Fruit fly (Drosophila melanogaster): Measurements from ENCODE around the gene Ulp1.

The Ulp1 gene

dm6 chrX:19166152-19166935, 41.6 kb downstream of the Ulp1 start (continued):
- TF ChIP-seq CG3281 (GFP tag; optimal IDR thresholded peaks at IDR 0.05) (peak; percentile 62), bowl (GFP tag; IDR thresholded peaks at IDR 0.05) (no peak), wor (GFP tag; IDR thresholded peaks at IDR 0.05) (no peak), CG3065 (GFP tag; optimal IDR thresholded peaks at IDR 0.05) (no peak), CG4854 (GFP tag; optimal IDR thresholded peaks at IDR 0.05) (no peak), Hr51 (GFP tag; optimal IDR thresholded peaks at IDR 0.05) (peak in 1 of 2 experiments; percentile 68), CG10462 (GFP tag; optimal IDR thresholded peaks at IDR 0.05) (no peak), ranshi (GFP tag; IDR thresholded peaks at IDR 0.05) (no peak), CG34376 (GFP tag; optimal IDR thresholded peaks at IDR 0.05) (no peak), CG2202 (tag; optimal IDR thresholded peaks at IDR 0.05) (no peak), esg (GFP tag; conservative IDR thresholded peaks at IDR 0.05) (no peak), CG32772 (GFP tag; IDR thresholded peaks at IDR 0.05) (no peak), CG31441 (GFP tag; IDR thresholded peaks at IDR 0.05) (peak; percentile 47; the same call in 1 of the 2 replicates), Ada2b (GFP tag; IDR thresholded peaks at IDR 0.05) (no peak), CG13424 (tag; optimal IDR thresholded peaks at IDR 0.05) (peak; percentile 51), CG6813 (GFP tag; optimal IDR thresholded peaks at IDR 0.05) (no peak), B-H1 (GFP tag; IDR thresholded peaks at IDR 0.05) (no peak), klu (GFP tag; IDR thresholded peaks at IDR 0.05) (no peak), unpg (GFP tag; optimal IDR thresholded peaks at IDR 0.05) (peak; percentile 8), p53 (GFP tag; optimal IDR thresholded peaks at IDR 0.05) (no peak), CG13287 (GFP tag; IDR thresholded peaks at IDR 0.05; ENCODE audit: partially characterized antibody) (no peak), peb (GFP tag; IDR thresholded peaks at IDR 0.05) (no peak), Asciz (GFP tag; optimal IDR thresholded peaks at IDR 0.05) (no peak), CG3407 (GFP tag; optimal IDR thresholded peaks at IDR 0.05) (no peak), ham (GFP tag; IDR thresholded peaks at IDR 0.05) (no peak), HLHmδ (GFP tag; optimal IDR thresholded peaks at IDR 0.05) (no peak), E2f2 (GFP tag; IDR thresholded peaks at IDR 0.05) (no peak), CG12299 (tag; optimal IDR thresholded peaks at IDR 0.05) (no peak), CG43689 (GFP tag; IDR thresholded peaks at IDR 0.05) (no peak), sna (GFP tag; IDR thresholded peaks at IDR 0.05; ENCODE audit: partially characterized antibody) (no peak), disco-r (GFP tag; optimal IDR thresholded peaks at IDR 0.05) (no peak), dan (GFP tag; IDR thresholded peaks at IDR 0.05) (no peak), CG1792 (GFP tag; optimal IDR thresholded peaks at IDR 0.05) (no peak), pan (optimal IDR thresholded peaks at IDR 0.05) (no peak), pan (GFP tag; optimal IDR thresholded peaks at IDR 0.05 in 1 of 2, IDR thresholded peaks at IDR 0.05 in 1 of 2) (no peak), knrl (GFP tag; IDR thresholded peaks at IDR 0.05; ENCODE audit: partially characterized antibody) (no peak), nerfin-2 (GFP tag; IDR thresholded peaks at IDR 0.05; ENCODE audit: partially characterized antibody) (no peak), Hmx (GFP tag; optimal IDR thresholded peaks at IDR 0.05) (no peak), odd (GFP tag; optimal IDR thresholded peaks at IDR 0.05) (peak; percentile 55), Hr78 (GFP tag; optimal IDR thresholded peaks at IDR 0.05) (no peak), CG12391 (tag; optimal IDR thresholded peaks at IDR 0.05) (peak; percentile 2), GATAe (GFP tag; conservative IDR thresholded peaks at IDR 0.05) (0 out of 2 replicates have a peak, but pooled peaks have one; percentile 23), sens (GFP tag) (peak; percentile 90), CG16779 (GFP tag; IDR thresholded peaks at IDR 0.05) (no peak), Aef1 (GFP tag; IDR thresholded peaks at IDR 0.05) (no peak), Six4 (GFP tag; optimal IDR thresholded peaks at IDR 0.05) (no peak), Dp (GFP tag; optimal IDR thresholded peaks at IDR 0.05) (no peak), Ptx1 (GFP tag; IDR thresholded peaks at IDR 0.05) (peak; percentile 6; the same call in 1 of the 2 replicates), C15 (GFP tag; IDR thresholded peaks at IDR 0.05) (no peak), NK7.1 (GFP tag; optimal IDR thresholded peaks at IDR 0.05) (no peak)

All from whole organism, embryonic.